Worm (Caenorhabditis elegans) whole organism, L4 larva: ENCODE results near the gene spds-1.

Source experiments
- F10B5.3 ChIP-seq: sonication (generic microtip); optimal IDR thresholded peaks from 2 replicates; lab custom pipeline; 2016; ENCODE audit warnings: mild to moderate bottlenecking, missing genetic modification characterization, missing compliant biosample characterization
- F37D6.2 ChIP-seq: sonication (generic microtip); optimal IDR thresholded peaks from 2 replicates; lab custom pipeline; 2016; ENCODE audit warnings: mild to moderate bottlenecking, missing genetic modification characterization, missing compliant biosample characterization
- F44E2.7 ChIP-seq: fragments of 200-800 bp; sonication (Bioruptor generic); IDR thresholded peaks from 2 replicates; pipeline ENCODE4 v2.1.2; 2022; ENCODE audit warnings: missing genetic modification characterization, missing compliant biosample characterization
- F49E8.2 ChIP-seq: sonication (generic microtip); optimal IDR thresholded peaks from 2 replicates; lab custom pipeline; 2016; ENCODE audit warnings: missing compliant biosample characterization, mild to moderate bottlenecking, missing genetic modification characterization, borderline replicate concordance
- R02D3.7 ChIP-seq: fragments of 150-350 bp; sonication (generic microtip); optimal IDR thresholded peaks from 3 replicates; lab custom pipeline; 2014; ENCODE audit warnings: missing biosample characterization, missing genetic modification characterization
- T26A8.4 ChIP-seq: fragments of 200-800 bp; sonication (Bioruptor generic); IDR thresholded peaks from 2 replicates; pipeline ENCODE4 v1.3.6; 2022; ENCODE audit warnings: missing genetic modification characterization, missing compliant biosample characterization
- Y5F2A.4 ChIP-seq: fragments of 200-800 bp; sonication (Bioruptor generic); optimal IDR thresholded peaks from 2 replicates; lab custom pipeline; 2018; ENCODE audit warnings: mild to moderate bottlenecking, missing genetic modification characterization, missing compliant biosample characterization
- Y75B8A.6 ChIP-seq: fragments of 200-800 bp; sonication (Bioruptor generic); IDR thresholded peaks from 2 replicates; pipeline ENCODE4 v1.3.6; 2022; ENCODE audit warnings: missing genetic modification reagents, missing genetic modification characterization, missing compliant biosample characterization
- ZK337.2 ChIP-seq: fragments of 200-800 bp; sonication (Bioruptor generic); IDR thresholded peaks from 2 replicates; pipeline ENCODE4 v1.3.6; 2022; ENCODE audit warnings: missing genetic modification reagents, missing genetic modification characterization, missing compliant biosample characterization
- ZK546.5 ChIP-seq, 2 experiments: sonication (generic microtip); optimal IDR thresholded peaks; 2 replicates each; lab custom pipeline; 2017; ENCODE audit warnings: missing biosample characterization in 2 of 2, missing genetic modification characterization in 2 of 2
- aha-1 ChIP-seq: fragments of 150-350 bp; peaks from one replicate; lab custom pipeline; 2014; ENCODE audit warnings: missing biosample characterization, missing genetic modification characterization
- ama-1 ChIP-seq: fragments of 150-350 bp; optimal IDR thresholded peaks from 2 replicates; lab custom pipeline; 2014; ENCODE audit warnings: inconsistent platforms, mixed read lengths
- attf-4 ChIP-seq: sonication (generic microtip); optimal IDR thresholded peaks from 3 replicates; lab custom pipeline; 2017; ENCODE audit warnings: missing biosample characterization, missing genetic modification characterization
- ceh-28 ChIP-seq: fragments of 150-350 bp; optimal IDR thresholded peaks from 2 replicates; lab custom pipeline; 2014; ENCODE audit warnings: missing biosample characterization, missing genetic modification reagents, missing genetic modification characterization
- ceh-82 ChIP-seq: sonication (generic microtip); optimal IDR thresholded peaks from 2 replicates; lab custom pipeline; 2017; ENCODE audit warnings: missing biosample characterization, missing genetic modification characterization
- cey-2 ChIP-seq: sonication (generic microtip); optimal IDR thresholded peaks from 3 replicates; lab custom pipeline; 2017; ENCODE audit warnings: missing genetic modification characterization, mild to moderate bottlenecking, missing compliant biosample characterization, antibody characterized with exemption, borderline replicate concordance; ENCODE audit not compliant: insufficient read depth
- daf-12 ChIP-seq: fragments of 150-350 bp; optimal IDR thresholded peaks from 2 replicates; lab custom pipeline; 2014; ENCODE audit warnings: missing biosample characterization, missing genetic modification reagents, missing genetic modification characterization
- daf-16 ChIP-seq, 3 experiments: sonication (generic microtip); optimal IDR thresholded peaks; 2 replicates each; lab custom pipeline; 2016 to 2017; ENCODE audit warnings: missing genetic modification characterization in 3 of 3, missing genetic modification reagents in 3 of 3, mild to moderate bottlenecking in 2 of 3, missing compliant biosample characterization in 2 of 3, missing biosample characterization in 1 of 3, moderate library complexity in 1 of 3
- dmd-8 ChIP-seq: fragments of 200-800 bp; sonication (Bioruptor generic); IDR thresholded peaks from 2 replicates; pipeline ENCODE4 v1.3.6; 2022; ENCODE audit warnings: missing genetic modification characterization, missing compliant biosample characterization
- dmd-9 ChIP-seq: fragments of 200-800 bp; sonication (Bioruptor generic); IDR thresholded peaks from 2 replicates; pipeline ENCODE4 v1.3.6; 2022; ENCODE audit warnings: missing genetic modification reagents, missing genetic modification characterization, missing compliant biosample characterization
- dve-1 ChIP-seq: sonication (generic microtip); optimal IDR thresholded peaks from 2 replicates; lab custom pipeline; 2017; ENCODE audit warnings: antibody characterized with exemption, mild to moderate bottlenecking, missing genetic modification characterization, missing compliant biosample characterization; ENCODE audit not compliant: insufficient read depth
- fkh-10 ChIP-seq: fragments of 150-350 bp; optimal IDR thresholded peaks from 2 replicates; lab custom pipeline; 2014; ENCODE audit warnings: missing biosample characterization, missing genetic modification reagents, missing genetic modification characterization
- fos-1 ChIP-seq: fragments of 150-350 bp; optimal IDR thresholded peaks from 2 replicates; lab custom pipeline; 2014; ENCODE audit warnings: missing biosample characterization, missing genetic modification characterization
- hif-1 ChIP-seq, 2 experiments: sonication (generic microtip); optimal IDR thresholded peaks; 2 replicates each; lab custom pipeline; 2016 to 2017; ENCODE audit warnings: missing compliant biosample characterization in 2 of 2, missing genetic modification characterization in 2 of 2, missing genetic modification reagents in 2 of 2, missing genotype in 2 of 2, mild to moderate bottlenecking in 1 of 2
- hlh-11 ChIP-seq: fragments of 200-800 bp; sonication (Bioruptor generic); optimal IDR thresholded peaks from 2 replicates; lab custom pipeline; 2018; ENCODE audit warnings: mild to moderate bottlenecking, missing genetic modification characterization, missing compliant biosample characterization
- hmg-1.1 ChIP-seq: fragments of 200-800 bp; sonication (Bioruptor generic); IDR thresholded peaks from 2 replicates; pipeline ENCODE4 v1.3.6; 2022; ENCODE audit warnings: missing genetic modification reagents, missing genetic modification characterization, missing compliant biosample characterization
- lin-1 ChIP-seq: fragments of 200-800 bp; sonication (Bioruptor generic); IDR thresholded peaks from 2 replicates; pipeline ENCODE4 v1.3.6; 2022; ENCODE audit warnings: missing genetic modification reagents, missing genetic modification characterization, missing compliant biosample characterization
- lin-39 ChIP-seq: fragments of 150-350 bp; optimal IDR thresholded peaks from 2 replicates; lab custom pipeline; 2014; ENCODE audit warnings: missing biosample characterization, missing genetic modification reagents, missing genetic modification characterization
- lsy-2 ChIP-seq, 2 experiments: fragments of 150-350 bp in 1 of 2; sonication (generic microtip) in 1 of 2; optimal IDR thresholded peaks; 2 replicates each; lab custom pipeline; 2014 to 2017; ENCODE audit warnings: missing biosample characterization in 2 of 2, missing genetic modification characterization in 2 of 2
- madf-9 ChIP-seq: fragments of 200-800 bp; sonication (Bioruptor generic); conservative IDR thresholded peaks from 2 replicates; pipeline ENCODE4 v1.3.6; 2022; ENCODE audit warnings: missing genetic modification reagents, missing genetic modification characterization, missing compliant biosample characterization
- mes-2 ChIP-seq: sonication (generic microtip); optimal IDR thresholded peaks from 2 replicates; lab custom pipeline; 2016; ENCODE audit warnings: missing genotype, mild to moderate bottlenecking, missing genetic modification characterization, missing compliant biosample characterization; ENCODE audit not compliant: poor library complexity, severe bottlenecking
- mxl-3 ChIP-seq: fragments of 200-800 bp; sonication (Bioruptor generic); optimal IDR thresholded peaks from 2 replicates; lab custom pipeline; 2018; ENCODE audit warnings: mild to moderate bottlenecking, missing genetic modification characterization, missing compliant biosample characterization
- nhr-10 ChIP-seq: fragments of 150-350 bp; optimal IDR thresholded peaks from 2 replicates; lab custom pipeline; 2014; ENCODE audit warnings: missing biosample characterization, missing genetic modification characterization
- nhr-102 ChIP-seq: sonication (generic microtip); optimal IDR thresholded peaks from 2 replicates; lab custom pipeline; 2016; ENCODE audit warnings: mild to moderate bottlenecking, missing genetic modification characterization, moderate library complexity, missing compliant biosample characterization
- nhr-11 ChIP-seq: fragments of 150-350 bp; optimal IDR thresholded peaks from 2 replicates; lab custom pipeline; 2014; ENCODE audit warnings: missing biosample characterization, missing genetic modification characterization
- nhr-111 ChIP-seq: fragments of 200-800 bp; sonication (Bioruptor generic); optimal IDR thresholded peaks from 2 replicates; lab custom pipeline; 2018; ENCODE audit warnings: mild to moderate bottlenecking, missing genetic modification characterization, missing compliant biosample characterization
- nhr-41 ChIP-seq: fragments of 200-800 bp; sonication (Bioruptor generic); IDR thresholded peaks from 2 replicates; pipeline ENCODE4 v1.3.6; 2022; ENCODE audit warnings: missing genetic modification reagents, missing genetic modification characterization, missing compliant biosample characterization
- pha-4 ChIP-seq, 2 experiments: fragments of 150-350 bp in 1 of 2; fragments of 200-800 bp in 1 of 2; sonication (Bioruptor generic) in 1 of 2; IDR thresholded peaks in 1 of 2; optimal IDR thresholded peaks in 1 of 2; 2 replicates each; pipeline versions ENCODE4 v1.3.6 to Lab custom; 2014 to 2022; ENCODE audit warnings: missing genetic modification characterization in 2 of 2, missing genetic modification reagents in 2 of 2, missing biosample characterization in 1 of 2, missing compliant biosample characterization in 1 of 2
- php-3 ChIP-seq: fragments of 200-800 bp; sonication (Bioruptor generic); IDR thresholded peaks from 2 replicates; pipeline ENCODE4 v1.3.6; 2022; ENCODE audit warnings: missing genetic modification reagents, missing genetic modification characterization, missing compliant biosample characterization
- pqm-1 ChIP-seq: sonication (generic microtip); optimal IDR thresholded peaks from 2 replicates; lab custom pipeline; 2017; ENCODE audit warnings: missing biosample characterization, missing genetic modification characterization
- set-16 ChIP-seq: fragments of 200-800 bp; sonication (Bioruptor generic); IDR thresholded peaks from 2 replicates; pipeline ENCODE4 v1.3.6; 2022; ENCODE audit warnings: missing genetic modification reagents, missing genetic modification characterization, missing compliant biosample characterization
- snpc-4 ChIP-seq: fragments of 150-350 bp; optimal IDR thresholded peaks from 2 replicates; lab custom pipeline; 2014; ENCODE audit warnings: missing biosample characterization, missing genetic modification characterization
- tag-97 ChIP-seq: fragments of 200-800 bp; sonication (Bioruptor generic); IDR thresholded peaks from 2 replicates; pipeline ENCODE4 v1.3.6; 2022; ENCODE audit warnings: missing genetic modification characterization, missing compliant biosample characterization
- unc-39 ChIP-seq: sonication (generic microtip); optimal IDR thresholded peaks from 2 replicates; lab custom pipeline; 2017; ENCODE audit warnings: missing biosample characterization, missing genetic modification characterization
- unc-62 ChIP-seq, 3 experiments: fragments of 150-350 bp in 1 of 3; sonication (generic microtip); optimal IDR thresholded peaks in 2 of 3; peaks in 1 of 3; 1 replicate in 1 of 3; 2 replicates in 2 of 3; lab custom pipeline; 2014 to 2017; ENCODE audit warnings: missing biosample characterization in 3 of 3, missing genetic modification characterization in 3 of 3, missing genetic modification reagents in 3 of 3, missing genotype in 1 of 3
- vab-7 ChIP-seq: fragments of 200-800 bp; sonication (Bioruptor generic); IDR thresholded peaks from 2 replicates; pipeline ENCODE4 v1.3.6; 2022; ENCODE audit warnings: missing genetic modification reagents, missing genetic modification characterization, missing compliant biosample characterization
- zfp-3 ChIP-seq: fragments of 200-800 bp; sonication (Bioruptor generic); conservative IDR thresholded peaks from 2 replicates; pipeline ENCODE4 v1.3.6; 2022; ENCODE audit warnings: missing genetic modification reagents, missing genetic modification characterization, missing compliant biosample characterization
- zip-11 ChIP-seq: fragments of 200-800 bp; sonication (Bioruptor generic); IDR thresholded peaks from 2 replicates; pipeline ENCODE4 v1.3.6; 2022; ENCODE audit warnings: missing genetic modification characterization, missing compliant biosample characterization
- ztf-11 ChIP-seq: fragments of 150-350 bp; optimal IDR thresholded peaks from 2 replicates; lab custom pipeline; 2014; ENCODE audit warnings: missing biosample characterization, missing genetic modification characterization

Gene spds-1

ce11 chrII:12798814-12799213 is 7.9 kb upstream of the spds-1 start (continued):
- TF ChIP-seq nhr-102 (tag; lab: Kevin White, UChicago) (peak; percentile 91), mxl-3 (peak; percentile 84), F44E2.7 (GFP tag; lab: Robert Waterston, UW) (no peak), pha-4 (GFP tag; IDR thresholded peaks at IDR 0.05; lab: Robert Waterston, UW) (peak; percentile 78), pha-4 (tag; optimal IDR thresholded peaks at IDR 0.05; lab: Kevin White, UChicago) (no peak), pqm-1 (tag; lab: Kevin White, UChicago) (peak; percentile 16), F37D6.2 (no peak), unc-62 (GFP tag; optimal IDR thresholded peaks at IDR 0.05 in 1 of 2; lab: Kevin White, UChicago) (peak in 1 of 2 experiments; percentile 97), unc-62 (tag; optimal IDR thresholded peaks at IDR 0.05; lab: Kevin White, UChicago) (no peak), daf-16 (GFP tag; optimal IDR thresholded peaks at IDR 0.05; lab: Kevin White, UChicago) (peak; percentile 66 to 92), daf-16 (tag; optimal IDR thresholded peaks at IDR 0.05; lab: Kevin White, UChicago) (peak; percentile 89), ZK546.5 (tag; optimal IDR thresholded peaks at IDR 0.05; lab: Kevin White, UChicago) (no peak), zip-11 (GFP tag; lab: Robert Waterston, UW) (no peak), madf-9 (GFP tag; lab: Robert Waterston, UW) (0 out of 2 replicates have a peak, but pooled peaks have one; percentile 47), mes-2 (tag; lab: Kevin White, UChicago) (peak; percentile 63), fos-1 (tag; lab: Kevin White, UChicago) (no peak), ceh-28 (tag; lab: Kevin White, UChicago) (no peak), R02D3.7 (tag; lab: Kevin White, UChicago) (no peak), lsy-2 (tag; optimal IDR thresholded peaks at IDR 0.05; lab: Kevin White, UChicago) (peak; percentile 33 to 76), Y5F2A.4 (no peak), nhr-11 (tag; lab: Kevin White, UChicago) (peak; percentile 89), fkh-10 (GFP tag; lab: Kevin White, UChicago) (no peak), daf-12 (tag; lab: Kevin White, UChicago) (no peak), set-16 (GFP tag; lab: Robert Waterston, UW) (peak; percentile 89), ceh-82 (tag; lab: Kevin White, UChicago) (no peak), tag-97 (no peak), nhr-10 (tag; lab: Kevin White, UChicago) (peak; percentile 70), ama-1 (lab: Kevin White, UChicago) (no peak), ZK337.2 (GFP tag; lab: Robert Waterston, UW) (no peak), hlh-11 (tag; lab: Kevin White, UChicago) (peak; percentile 99), lin-1 (GFP tag; lab: Robert Waterston, UW) (peak; percentile 94), attf-4 (tag; lab: Kevin White, UChicago) (no peak), snpc-4 (tag; lab: Kevin White, UChicago) (no peak), F49E8.2 (tag; lab: Kevin White, UChicago) (no peak), ztf-11 (no peak), nhr-111 (GFP tag; lab: Kevin White, UChicago) (no peak), unc-39 (no peak), aha-1 (peak; percentile 97), nhr-41 (GFP tag; lab: Robert Waterston, UW) (no peak; the same call in 1 of the 2 replicates), F10B5.3 (tag; lab: Kevin White, UChicago) (no peak), php-3 (GFP tag; lab: Robert Waterston, UW) (peak; percentile 90), cey-2 (tag; lab: Kevin White, UChicago) (peak; percentile 22), hmg-1.1 (GFP tag; lab: Robert Waterston, UW) (peak; percentile 74), T26A8.4 (GFP tag; lab: Robert Waterston, UW) (peak; percentile 90), Y75B8A.6 (GFP tag; lab: Robert Waterston, UW) (peak; percentile 57; the same call in 1 of the 2 replicates), hif-1 (tag; optimal IDR thresholded peaks at IDR 0.05; lab: Kevin White, UChicago) (peak in 1 of 2 experiments; percentile 73), dmd-9 (GFP tag; lab: Robert Waterston, UW) (peak; percentile 11; the same call in 1 of the 2 replicates), dmd-8 (GFP tag; lab: Robert Waterston, UW) (no peak), dve-1 (tag; lab: Kevin White, UChicago) (peak; percentile 96), vab-7 (GFP tag; lab: Robert Waterston, UW) (no peak), zfp-3 (GFP tag; lab: Robert Waterston, UW) (peak; percentile 69; the same call in 1 of the 2 replicates), lin-39 (tag; lab: Kevin White, UChicago) (no peak)
